Worm (Caenorhabditis elegans) whole organism, midembryonic: ENCODE measurements around the gene R52.5.

Experiments
- flt-1 ChIP-seq: fragments of 200-800 bp; sonication (Bioruptor generic); IDR thresholded peaks from 2 replicates; pipeline ENCODE4 v1.3.6; 2022; ENCODE audit warnings: missing genetic modification characterization, missing compliant biosample characterization
- klf-2 ChIP-seq: fragments of 200-800 bp; sonication (Bioruptor generic); conservative IDR thresholded peaks from 2 replicates; pipeline ENCODE4 v1.3.6; 2022; ENCODE audit warnings: missing genetic modification reagents, missing genetic modification characterization, missing compliant biosample characterization
- ztf-23 ChIP-seq: fragments of 200-800 bp; sonication (Bioruptor generic); IDR thresholded peaks from 2 replicates; pipeline ENCODE4 v1.3.6; 2022; ENCODE audit warnings: missing genetic modification reagents, missing genetic modification characterization, missing compliant biosample characterization
- ztf-29 ChIP-seq: fragments of 200-800 bp; sonication (Bioruptor generic); IDR thresholded peaks from 2 replicates; pipeline ENCODE4 v1.3.6; 2022; ENCODE audit warnings: missing genetic modification reagents, missing genetic modification characterization, missing compliant biosample characterization

DNA sequence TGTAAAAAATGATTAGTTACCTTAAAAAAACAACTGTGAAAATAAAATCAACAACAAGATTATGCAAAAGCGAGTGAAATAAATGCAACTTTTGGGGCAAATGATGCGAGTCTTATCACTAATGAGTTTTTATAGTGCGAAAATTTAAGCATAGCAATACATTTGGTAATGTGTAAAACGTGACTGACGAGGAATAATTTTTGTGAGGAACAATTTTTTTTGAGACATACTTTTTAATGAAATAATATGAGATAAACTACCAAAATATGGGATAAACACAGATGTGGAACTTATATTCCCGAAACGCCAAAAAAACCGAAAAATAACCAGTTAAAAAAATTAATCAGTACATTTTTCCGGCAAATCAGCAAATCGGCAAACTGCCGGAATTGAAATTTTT is 29.4 kb downstream of the R52.5 start, which contains the start of gene F07E5.9:
- no peak for TF ChIP-seq ztf-23 (GFP tag; lab: Robert Waterston, UW)
- TF ChIP-seq klf-2 (GFP tag; lab: Robert Waterston, UW) = no peak
- no peak for TF ChIP-seq flt-1 (GFP tag; lab: Robert Waterston, UW)
- TF ChIP-seq ztf-29 (GFP tag; lab: Robert Waterston, UW) = no peak
